Worm (Caenorhabditis elegans): Measurements from ENCODE around the gene F11G11.15.
"Not testable (repeated sequence)": the region's sequence is repeated elsewhere in the genome, so short reads cannot be mapped to it uniquely, and the experiment has no call there.

The F11G11.15 gene

DNA sequence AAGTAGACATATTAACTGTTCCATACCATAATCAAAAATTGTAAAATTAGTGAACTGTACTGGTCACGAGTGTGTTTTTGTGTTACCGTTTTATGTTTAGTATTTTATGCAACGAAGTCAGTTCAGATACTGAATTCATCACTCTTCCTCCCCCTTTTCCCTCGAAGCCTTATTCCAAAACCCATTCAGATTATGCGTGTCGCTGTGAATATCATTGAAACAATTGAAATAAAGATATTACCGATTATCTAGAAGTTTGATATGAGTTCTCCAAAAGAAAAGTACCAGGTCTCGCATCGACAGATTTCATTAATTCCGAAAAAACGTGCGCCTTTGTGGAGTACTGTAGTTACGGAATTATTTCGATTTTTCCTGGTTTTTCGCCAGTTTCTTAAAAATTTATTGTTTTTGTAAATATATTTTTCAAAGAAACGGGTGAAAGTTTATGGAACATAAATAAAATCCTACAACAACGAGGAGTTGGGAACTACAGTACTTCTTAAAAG is 15.7 kb upstream of the F11G11.15 start:
- TF ChIP-seq him-1 (tag; optimal IDR thresholded peaks at IDR 0.05) (no peak), W03F9.2 (tag; optimal IDR thresholded peaks at IDR 0.05) (no peak), dao-5 (tag; optimal IDR thresholded peaks at IDR 0.05) (no peak)

DNA sequence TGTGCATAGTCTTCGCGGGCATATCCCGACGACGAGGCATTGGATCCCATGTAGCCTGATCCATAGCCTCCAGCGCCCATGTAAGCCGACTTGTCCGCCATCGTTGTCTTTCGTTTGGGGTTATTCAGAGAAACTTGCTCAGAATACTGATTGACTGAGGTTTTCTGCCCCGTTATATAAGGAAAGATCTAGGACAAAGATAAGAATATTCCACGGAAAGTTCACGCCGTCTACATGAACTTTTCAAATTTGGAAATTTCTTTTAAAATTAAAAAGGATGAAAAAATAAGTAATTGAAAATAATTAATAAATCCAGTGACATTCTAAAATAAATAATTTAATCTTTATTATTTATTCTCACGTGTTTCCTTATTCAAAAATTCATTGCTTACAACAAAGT is 14.4 kb upstream of the F11G11.15 start, which contains the start of the genes nspd-5 and F11G11.4:
Gene nspd-5 (minus strand): TSS at position 101 of the 400 bp plus-strand sequence.
Gene F11G11.4 (plus strand): TSS at position 335 of the 400 bp plus-strand sequence.
- not testable (repeated sequence) for TF ChIP-seq W03F9.2, him-1, dao-5 (tag; optimal IDR thresholded peaks at IDR 0.05)

DNA sequence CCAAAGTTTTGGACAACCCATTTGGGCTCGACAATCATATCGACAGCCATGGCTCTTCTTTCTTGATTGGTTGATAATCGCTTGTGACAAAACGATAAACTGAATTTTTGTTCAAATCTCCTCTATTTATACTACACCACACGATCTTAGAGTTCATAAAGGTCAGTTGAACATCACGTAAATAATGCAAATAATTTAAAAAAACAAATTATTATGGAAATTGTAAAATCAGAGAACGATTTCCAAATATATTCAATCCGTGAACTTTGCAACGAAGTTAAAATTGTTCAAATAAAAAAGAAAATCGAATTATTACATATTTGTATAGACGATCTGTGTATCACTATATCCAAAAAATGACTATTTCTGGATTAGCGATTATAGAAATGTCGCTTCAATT is 11.3 kb upstream of the F11G11.15 start, which contains the start of the genes mpst-4 and F11G11.14:
Gene mpst-4 (minus strand): TSS at position 101 of the 400 bp plus-strand sequence.
Gene F11G11.14 (plus strand): TSS at position 325 of the 400 bp plus-strand sequence.
- TF ChIP-seq him-1 (tag; optimal IDR thresholded peaks at IDR 0.05) (no peak), W03F9.2 (tag; optimal IDR thresholded peaks at IDR 0.05) (no peak), dao-5 (tag; optimal IDR thresholded peaks at IDR 0.05) (no peak)

DNA sequence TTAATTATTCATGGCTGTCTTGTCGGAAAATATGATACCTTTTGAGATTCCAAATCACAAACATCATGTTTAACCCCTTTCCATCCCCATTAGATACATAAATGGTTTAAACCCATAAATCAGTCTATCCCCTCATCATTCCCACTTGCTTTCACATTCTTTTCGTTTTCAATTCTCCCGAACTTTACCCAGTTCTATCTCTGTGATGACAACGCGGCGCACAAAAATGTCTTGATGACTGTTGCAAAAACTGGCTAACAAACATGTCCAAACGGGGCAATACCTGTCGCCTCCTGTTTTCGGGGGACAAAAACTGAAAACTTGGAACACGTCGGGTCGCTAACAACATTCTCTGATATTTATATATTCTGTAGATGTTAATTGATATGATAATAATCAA is 8.6 kb upstream of the F11G11.15 start:
- no peak for TF ChIP-seq W03F9.2 (tag; optimal IDR thresholded peaks at IDR 0.05)

DNA sequence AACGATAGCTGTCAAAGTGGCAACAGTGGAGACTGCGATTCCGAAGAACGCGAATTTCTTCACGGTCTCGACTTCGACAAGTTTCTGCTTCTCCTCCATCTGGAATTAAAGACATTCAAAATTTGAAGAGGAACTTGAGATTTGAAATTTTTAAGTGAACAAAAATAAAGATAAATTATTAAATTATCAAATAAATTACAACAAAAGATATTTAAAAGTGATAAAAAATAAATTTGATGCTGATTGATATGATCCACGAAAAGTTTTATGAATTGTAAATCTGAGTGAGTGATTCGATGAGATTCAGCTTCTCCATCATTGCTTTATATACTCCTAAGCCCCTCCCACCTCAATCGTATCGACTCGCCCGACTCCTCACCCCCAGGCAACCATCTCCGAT is 7.2 kb upstream of the F11G11.15 start, which contains the start of gene col-17:
Gene col-17 (minus strand): TSS at position 101 of the 400 bp plus-strand sequence.
- TF ChIP-seq him-1 (tag; optimal IDR thresholded peaks at IDR 0.05) (no peak), dao-5 (tag; optimal IDR thresholded peaks at IDR 0.05) (no peak), W03F9.2 (tag; optimal IDR thresholded peaks at IDR 0.05) (no peak)

DNA sequence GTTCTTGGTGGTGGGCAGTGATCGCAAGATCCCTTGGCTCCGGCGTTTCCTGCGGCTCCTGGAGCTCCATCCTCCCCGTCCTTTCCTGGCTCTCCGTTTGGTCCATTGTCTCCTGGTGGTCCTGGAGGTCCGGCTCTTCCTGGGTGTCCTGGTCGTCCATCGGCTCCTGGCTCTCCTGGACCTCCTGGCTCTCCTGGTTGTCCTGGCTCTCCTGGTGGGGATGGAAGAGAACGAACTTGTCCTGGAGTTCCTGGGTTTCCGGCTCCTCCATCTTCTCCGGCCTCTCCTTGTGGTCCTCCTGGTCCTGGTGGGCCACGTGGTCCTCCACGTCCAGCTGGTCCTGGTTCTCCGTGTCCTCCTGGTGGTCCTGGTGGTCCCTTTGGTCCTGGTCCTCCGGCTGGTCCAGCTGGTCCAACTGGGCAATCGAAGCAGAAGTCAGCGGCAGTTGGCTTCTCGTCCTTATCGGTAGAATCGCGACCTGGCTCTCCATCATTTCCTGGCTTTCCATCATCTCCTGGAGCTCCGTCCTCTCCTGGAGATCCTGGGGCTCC is 4.8 kb upstream of the F11G11.15 start:
- TF ChIP-seq dao-5 (tag; optimal IDR thresholded peaks at IDR 0.05): no peak
- no peak for TF ChIP-seq W03F9.2 (tag; optimal IDR thresholded peaks at IDR 0.05)
- no peak for TF ChIP-seq him-1 (tag; optimal IDR thresholded peaks at IDR 0.05)

DNA sequence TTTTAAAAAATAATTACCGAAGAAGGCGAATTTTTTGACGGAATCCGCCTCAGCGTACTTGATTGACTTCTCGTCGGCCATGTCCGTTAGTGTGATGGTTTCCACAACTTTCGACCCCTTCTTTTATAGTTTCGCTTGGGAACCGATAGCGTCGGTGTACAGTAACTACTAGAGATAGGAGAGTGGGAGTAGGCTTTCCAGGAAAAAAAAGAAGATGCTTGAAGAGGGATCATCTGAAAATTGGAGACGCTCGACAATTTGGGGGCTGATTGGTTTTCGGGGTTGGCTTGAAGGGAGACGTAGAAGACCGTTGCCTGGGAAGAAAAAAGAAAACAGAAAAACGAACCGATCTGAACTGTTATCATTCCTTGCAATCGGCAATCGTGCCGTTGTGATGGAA is 4.0 kb upstream of the F11G11.15 start, which contains the start of gene col-20:
Gene col-20 (minus strand): TSS at position 101 of the 400 bp plus-strand sequence.
- TF ChIP-seq W03F9.2 (tag; optimal IDR thresholded peaks at IDR 0.05): no peak
- TF ChIP-seq him-1 (tag; optimal IDR thresholded peaks at IDR 0.05): no peak
- no peak for TF ChIP-seq dao-5 (tag; optimal IDR thresholded peaks at IDR 0.05)

DNA sequence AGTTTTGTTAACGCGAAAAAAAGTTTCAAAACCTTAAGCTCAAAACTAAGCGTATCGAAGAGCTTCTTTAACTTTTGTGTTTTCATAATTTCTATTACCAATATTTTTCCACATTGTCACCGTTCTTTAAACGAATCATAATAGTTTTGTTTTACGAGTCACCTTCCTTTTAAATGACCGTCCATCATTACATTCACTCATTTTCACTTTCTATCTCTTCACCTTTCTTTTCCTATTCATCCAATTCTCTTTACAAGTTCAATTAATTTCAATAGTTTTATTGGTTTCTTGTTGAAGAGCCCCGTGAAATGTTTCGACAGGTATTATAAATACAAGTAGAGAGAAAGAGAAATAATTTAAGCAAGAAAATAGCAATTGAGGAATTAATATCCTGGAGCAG is 2.8 kb upstream of the F11G11.15 start:
- TF ChIP-seq dao-5 (tag; optimal IDR thresholded peaks at IDR 0.05): no peak
- TF ChIP-seq W03F9.2 (tag; optimal IDR thresholded peaks at IDR 0.05): no peak
- TF ChIP-seq him-1 (tag; optimal IDR thresholded peaks at IDR 0.05): no peak

DNA sequence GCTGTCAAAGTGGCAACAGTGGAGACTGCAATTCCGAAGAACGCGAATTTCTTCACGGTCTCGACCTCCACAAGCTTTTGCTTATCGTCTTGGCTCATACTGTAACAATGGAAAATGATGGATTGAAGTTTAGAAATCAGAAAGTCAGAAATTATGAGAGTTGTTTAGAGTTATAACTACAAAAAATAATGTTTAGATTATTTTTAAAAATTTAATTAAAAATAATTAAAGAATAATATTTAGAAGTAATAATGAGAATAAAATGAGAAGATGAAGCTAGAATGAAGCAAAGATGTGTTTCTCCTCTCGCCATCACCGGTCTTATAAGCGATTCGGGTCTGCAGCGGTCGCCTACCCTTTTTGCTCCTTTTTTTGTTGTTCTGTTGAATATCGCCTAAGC is 1.6 kb upstream of the F11G11.15 start, which contains the start of gene col-73:
Gene col-73 (minus strand): TSS at position 101 of the 400 bp plus-strand sequence.
- no peak for TF ChIP-seq him-1 (tag; optimal IDR thresholded peaks at IDR 0.05)
- no peak for TF ChIP-seq W03F9.2 (tag; optimal IDR thresholded peaks at IDR 0.05)
- no peak for TF ChIP-seq dao-5 (tag; optimal IDR thresholded peaks at IDR 0.05)

DNA sequence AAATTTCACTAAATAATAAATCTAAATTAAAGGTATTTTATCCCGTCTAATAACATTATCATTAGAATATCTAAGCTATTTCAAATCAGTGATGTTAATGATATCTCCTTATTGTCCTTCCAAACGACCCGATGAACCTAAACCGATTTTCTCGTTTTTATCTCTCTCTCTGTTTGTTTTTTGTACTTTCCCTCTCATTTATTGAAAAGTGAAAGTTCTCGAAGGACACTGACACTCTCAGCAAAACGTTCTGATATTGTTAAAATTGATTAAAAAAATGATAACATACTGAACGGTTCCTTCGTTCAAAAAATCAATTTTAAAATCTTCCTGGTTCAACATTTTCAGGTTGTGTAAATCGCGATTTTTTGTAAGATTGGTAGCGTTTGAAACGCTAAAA is 1.4 kb downstream of the F11G11.15 start, which contains the start of gene F11G11.13:
Gene F11G11.13 (minus strand): TSS at position 89 of the 400 bp plus-strand sequence.
- no peak for TF ChIP-seq W03F9.2 (tag; optimal IDR thresholded peaks at IDR 0.05)
- no peak for TF ChIP-seq dao-5 (tag; optimal IDR thresholded peaks at IDR 0.05)
- no peak for TF ChIP-seq him-1 (tag; optimal IDR thresholded peaks at IDR 0.05)

DNA sequence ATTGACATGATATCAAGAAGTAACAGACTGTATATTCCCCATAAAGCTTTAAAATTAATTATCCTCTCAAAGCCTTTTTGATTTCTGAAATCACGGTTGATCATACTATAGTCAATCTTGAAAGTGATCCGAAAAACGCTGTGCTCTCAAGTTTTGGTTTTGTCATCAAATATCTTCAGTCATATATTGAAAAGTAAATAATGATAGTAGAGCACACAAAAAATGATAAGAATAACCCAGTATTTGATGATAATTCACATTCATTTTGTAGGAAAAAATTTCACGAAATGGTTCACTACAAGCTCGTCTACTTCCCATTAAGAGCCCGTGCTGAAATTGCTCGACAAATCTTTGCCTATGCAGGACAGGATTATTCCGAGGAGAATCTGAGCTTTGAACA is 5.0 kb downstream of the F11G11.15 start, which contains the start of gene gst-6:
Gene gst-6 (plus strand): TSS at position 263 of the 400 bp plus-strand sequence.
- TF ChIP-seq him-1 (tag; optimal IDR thresholded peaks at IDR 0.05) (no peak), dao-5 (tag; optimal IDR thresholded peaks at IDR 0.05) (no peak), W03F9.2 (tag; optimal IDR thresholded peaks at IDR 0.05) (no peak)

DNA sequence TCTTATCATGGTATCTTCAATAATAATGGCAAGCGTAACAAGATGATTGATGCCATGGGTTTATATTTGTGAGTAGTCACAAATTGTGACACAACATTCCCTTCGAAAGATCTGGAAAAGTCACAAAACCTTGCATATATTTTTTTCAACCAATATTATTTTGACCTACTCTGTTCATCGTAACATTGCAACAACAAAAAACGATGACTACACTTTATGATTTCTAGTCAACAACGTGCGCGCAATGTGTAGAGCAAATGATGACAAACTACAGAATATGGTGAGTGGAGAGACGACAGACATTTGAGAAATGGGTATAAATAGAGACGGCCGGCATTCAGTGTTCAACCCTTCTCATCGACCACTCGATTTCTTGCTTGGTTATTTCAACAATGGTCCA is 7.1 kb downstream of the F11G11.15 start, which contains the start of gene gst-7:
Gene gst-7 (plus strand): TSS at position 336 of the 400 bp plus-strand sequence.
- no peak for TF ChIP-seq W03F9.2 (tag; optimal IDR thresholded peaks at IDR 0.05)

DNA sequence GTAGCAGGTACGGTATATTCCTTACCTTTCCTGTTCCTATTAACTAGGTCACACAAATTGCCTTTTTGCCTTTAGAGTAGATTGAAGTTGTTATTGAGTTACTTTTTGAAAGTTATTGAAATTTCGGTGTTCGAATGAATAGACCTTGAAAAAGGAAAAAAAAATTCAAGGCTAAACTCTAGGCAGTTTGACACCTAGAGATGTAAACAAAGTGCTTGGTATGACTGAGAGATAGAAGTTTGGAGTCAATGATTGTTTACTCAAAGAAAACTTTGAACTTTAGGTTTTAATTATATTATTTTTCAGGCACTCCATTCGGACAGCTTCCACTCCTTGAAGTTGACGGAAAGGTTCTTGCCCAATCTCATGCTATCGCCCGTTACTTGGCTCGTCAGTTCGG is 7.9 kb downstream of the F11G11.15 start:
- TF ChIP-seq dao-5 (tag; optimal IDR thresholded peaks at IDR 0.05) (no peak), W03F9.2 (tag; optimal IDR thresholded peaks at IDR 0.05) (no peak)

DNA sequence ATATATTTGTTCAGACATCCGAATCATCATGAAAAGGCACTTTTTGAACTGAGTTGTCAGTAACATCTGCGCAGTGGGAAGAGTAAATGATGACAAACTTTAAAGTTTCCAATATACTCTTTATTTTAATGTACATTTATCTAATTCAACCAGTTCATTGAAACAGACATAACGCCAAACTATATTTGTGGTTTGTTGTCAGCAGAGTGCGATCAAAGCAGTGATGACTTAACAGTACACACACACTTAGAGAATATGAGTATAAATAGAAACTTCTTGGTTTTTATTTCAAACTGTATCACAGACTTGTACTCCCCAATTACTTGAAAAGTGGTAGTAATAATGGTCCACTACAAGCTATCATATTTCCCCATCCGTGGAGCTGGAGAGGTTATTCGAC is 8.8 kb downstream of the F11G11.15 start, which contains the start of gene gst-8:
Gene gst-8 (plus strand): TSS at position 301 of the 400 bp plus-strand sequence.
- TF ChIP-seq him-1 (tag; optimal IDR thresholded peaks at IDR 0.05): no peak
- TF ChIP-seq dao-5 (tag; optimal IDR thresholded peaks at IDR 0.05): no peak
